Fruit fly (Drosophila melanogaster): ENCODE data around the gene JMJD7.

The JMJD7 gene

dm6 chr3L:13479609-13480240 lies 29.6 kb upstream of the JMJD7 start (continued):
- TF ChIP-seq CG15479 (GFP tag; optimal IDR thresholded peaks at IDR 0.05): no peak
- no peak for TF ChIP-seq Kr (GFP tag; optimal IDR thresholded peaks at IDR 0.05)
- no peak for TF ChIP-seq ftz-f1 (GFP tag; optimal IDR thresholded peaks at IDR 0.05)
- TF ChIP-seq fd64A (GFP tag; optimal IDR thresholded peaks at IDR 0.05): no peak
- TF ChIP-seq wdn (GFP tag; IDR thresholded peaks at IDR 0.05): 0 out of 2 replicates have a peak, but pooled peaks have one; percentile 21
- no peak for TF ChIP-seq Scr (GFP tag; IDR thresholded peaks at IDR 0.05; ENCODE audit: partially characterized antibody)
- TF ChIP-seq CG11504 (tag; optimal IDR thresholded peaks at IDR 0.05): peak; percentile 75
- peak; percentile 76 for TF ChIP-seq CG2678 (tag; optimal IDR thresholded peaks at IDR 0.05)
- TF ChIP-seq oc (tag; optimal IDR thresholded peaks at IDR 0.05): no peak
- TF ChIP-seq Ets97D (GFP tag; optimal IDR thresholded peaks at IDR 0.05): no peak
- TF ChIP-seq ems (GFP tag; optimal IDR thresholded peaks at IDR 0.05): peak; percentile 25
- no peak for TF ChIP-seq CG8290 (GFP tag; optimal IDR thresholded peaks at IDR 0.05)
- peak in 1 of 2 experiments; percentile 42 for TF ChIP-seq CG8290 (tag; optimal IDR thresholded peaks at IDR 0.05)
- TF ChIP-seq Doc3 (GFP tag; IDR thresholded peaks at IDR 0.05; ENCODE audit: partially characterized antibody): no peak
- peak; percentile 50 for TF ChIP-seq Dip3 (GFP tag; optimal IDR thresholded peaks at IDR 0.05)
- peak; percentile 69 for TF ChIP-seq slbo (GFP tag; IDR thresholded peaks at IDR 0.05)
- TF ChIP-seq CG12155 (GFP tag; optimal IDR thresholded peaks at IDR 0.05): peak; percentile 37
- TF ChIP-seq bab2 (GFP tag; optimal IDR thresholded peaks at IDR 0.05): peak; percentile 44
- no peak for TF ChIP-seq knrl (GFP tag; IDR thresholded peaks at IDR 0.05; ENCODE audit: partially characterized antibody)
- no peak for TF ChIP-seq CrebB (tag; optimal IDR thresholded peaks at IDR 0.05)
- no peak for TF ChIP-seq CG32772 (GFP tag; IDR thresholded peaks at IDR 0.05)
- TF ChIP-seq Gug (GFP tag; IDR thresholded peaks at IDR 0.05): peak; percentile 19; the same call in 1 of the 4 replicates
- peak; percentile 13 for TF ChIP-seq CG18764 (GFP tag; optimal IDR thresholded peaks at IDR 0.05)
- peak; percentile 0 for TF ChIP-seq CG8281 (tag; optimal IDR thresholded peaks at IDR 0.05)
- no peak for TF ChIP-seq Sin3A (optimal IDR thresholded peaks at IDR 0.05)
- TF ChIP-seq dpn (GFP tag; optimal IDR thresholded peaks at IDR 0.05): peak; percentile 35 to 53
- no peak for TF ChIP-seq Sry-β (GFP tag; optimal IDR thresholded peaks at IDR 0.05)
- TF ChIP-seq Hr51 (GFP tag; optimal IDR thresholded peaks at IDR 0.05): peak in 1 of 2 experiments; percentile 69
- no peak for TF ChIP-seq CG4328 (GFP tag; optimal IDR thresholded peaks at IDR 0.05)
- no peak for TF ChIP-seq dimm (GFP tag; IDR thresholded peaks at IDR 0.05)
- TF ChIP-seq pum (GFP tag; optimal IDR thresholded peaks at IDR 0.05): no peak
- TF ChIP-seq lola (GFP tag; optimal IDR thresholded peaks at IDR 0.05): no peak
- no peak for TF ChIP-seq Six4 (GFP tag; optimal IDR thresholded peaks at IDR 0.05)
- no peak for TF ChIP-seq D (optimal IDR thresholded peaks at IDR 0.05)
- TF ChIP-seq D (GFP tag; optimal IDR thresholded peaks at IDR 0.05): no peak
- TF ChIP-seq CG33557 (GFP tag; optimal IDR thresholded peaks at IDR 0.05): no peak
- TF ChIP-seq Nf-YB (GFP tag; optimal IDR thresholded peaks at IDR 0.05): peak; percentile 21
- no peak for TF ChIP-seq Taf1 (GFP tag; IDR thresholded peaks at IDR 0.05)
- no peak for TF ChIP-seq Sry-δ (GFP tag; optimal IDR thresholded peaks at IDR 0.05)
- no peak for TF ChIP-seq Fer2 (tag; optimal IDR thresholded peaks at IDR 0.05)
- TF ChIP-seq CG2116 (GFP tag; optimal IDR thresholded peaks at IDR 0.05): peak; percentile 6
- TF ChIP-seq CG9817 (tag; optimal IDR thresholded peaks at IDR 0.05): peak; percentile 54
- no peak for TF ChIP-seq CG7928 (GFP tag; optimal IDR thresholded peaks at IDR 0.05)
- no peak for TF ChIP-seq Bdp1 (GFP tag; optimal IDR thresholded peaks at IDR 0.05)
- TF ChIP-seq jing (GFP tag; optimal IDR thresholded peaks at IDR 0.05): no peak
- TF ChIP-seq CG12391 (tag; optimal IDR thresholded peaks at IDR 0.05): peak; percentile 46
- no peak for TF ChIP-seq vnd (GFP tag; IDR thresholded peaks at IDR 0.05; ENCODE audit: partially characterized antibody)
- TF ChIP-seq CG9876 (GFP tag; optimal IDR thresholded peaks at IDR 0.05): no peak
- no peak for TF ChIP-seq ap (GFP tag; IDR thresholded peaks at IDR 0.05)
- TF ChIP-seq CG17912 (GFP tag; optimal IDR thresholded peaks at IDR 0.05): no peak

Data from whole organism, embryonic.